Fruit fly (Drosophila melanogaster) whole organism, embryonic: Measurements from ENCODE around the gene CG11912.

Source experiments
- BtbVII ChIP-seq: fragments of 200-800 bp; sonication (Bioruptor generic); optimal IDR thresholded peaks from 3 replicates; lab custom pipeline; 2017; ENCODE audit warnings: missing biosample characterization, mild to moderate bottlenecking, missing genetic modification characterization
- insv ChIP-seq, 2 experiments: fragments of 200-800 bp; sonication (Bioruptor generic); optimal IDR thresholded peaks; 3 replicates each; lab custom pipeline; 2016 to 2018; ENCODE audit warnings: missing biosample characterization in 2 of 2, missing genetic modification characterization in 2 of 2
- nmo ChIP-seq: fragments of 200-800 bp; sonication (Bioruptor generic); optimal IDR thresholded peaks from 2 replicates; lab custom pipeline; 2018; ENCODE audit warnings: missing biosample characterization, mild to moderate bottlenecking, missing genetic modification characterization, moderate library complexity

- TF ChIP-seq BtbVII (no peak), nmo (GFP tag; lab: Kevin White, UChicago) (no peak), insv (GFP tag; optimal IDR thresholded peaks at IDR 0.05; lab: Kevin White, UChicago) (no peak)
Observed at dm6 chr2L:303306-303962, 15.6 kb downstream of the CG11912 start.
